Fruit fly (Drosophila melanogaster) whole organism, pupa: ENCODE data around the gene Kdm5.

Source experiments
- CG10348 ChIP-seq: fragments of 200-800 bp; sonication (Bioruptor generic); IDR thresholded peaks from 2 replicates; pipeline ENCODE4 v1.3.6; 2022; ENCODE audit warnings: missing biosample characterization, missing genetic modification characterization
- CG13204 ChIP-seq: fragments of 200-800 bp; sonication (Bioruptor generic); optimal IDR thresholded peaks from 2 replicates; lab custom pipeline; 2018; ENCODE audit warnings: missing biosample characterization, mild to moderate bottlenecking, missing genetic modification characterization, moderate library complexity
- CG14655 ChIP-seq: fragments of 200-800 bp; sonication (Bioruptor generic); optimal IDR thresholded peaks from 3 replicates; lab custom pipeline; 2017; ENCODE audit warnings: mild to moderate bottlenecking, missing biosample characterization, missing genetic modification reagents, missing genetic modification characterization
- CG15710 ChIP-seq: fragments of 200-800 bp; sonication (Bioruptor generic); optimal IDR thresholded peaks from 2 replicates; lab custom pipeline; 2018; ENCODE audit warnings: missing biosample characterization, mild to moderate bottlenecking, missing genetic modification characterization, moderate library complexity
- CG32121 ChIP-seq: fragments of 200-800 bp; sonication (Bioruptor generic); IDR thresholded peaks from 2 replicates; pipeline ENCODE4 v1.3.6; 2022; ENCODE audit warnings: missing biosample characterization, missing genetic modification characterization
- CG8301 ChIP-seq: fragments of 200-800 bp; sonication (Bioruptor generic); optimal IDR thresholded peaks from 2 replicates; lab custom pipeline; 2018; ENCODE audit warnings: missing biosample characterization, mild to moderate bottlenecking, missing genetic modification characterization
- CG9948 ChIP-seq: fragments of 200-800 bp; sonication (Bioruptor generic); optimal IDR thresholded peaks from 2 replicates; lab custom pipeline; 2018; ENCODE audit warnings: missing biosample characterization, mild to moderate bottlenecking, missing genetic modification characterization, moderate library complexity
- D1 ChIP-seq: fragments of 200-800 bp; sonication (Bioruptor generic); optimal IDR thresholded peaks from 2 replicates; lab custom pipeline; 2018; ENCODE audit warnings: missing biosample characterization, mild to moderate bottlenecking, missing genetic modification characterization, moderate library complexity
- EcR ChIP-seq: fragments of 200-800 bp; sonication (Bioruptor generic); optimal IDR thresholded peaks from 3 replicates; lab custom pipeline; 2019; ENCODE audit warnings: missing biosample characterization, missing genetic modification characterization, mild to moderate bottlenecking, moderate library complexity, missing genetic modification reagents
- Pif1A ChIP-seq: fragments of 200-800 bp; sonication (Bioruptor generic); optimal IDR thresholded peaks from 3 replicates; lab custom pipeline; 2016; ENCODE audit warnings: missing biosample characterization, missing genetic modification characterization
- Snoo ChIP-seq: fragments of 200-800 bp; sonication (Bioruptor generic); optimal IDR thresholded peaks from 3 replicates; lab custom pipeline; 2017; ENCODE audit warnings: missing biosample characterization, mild to moderate bottlenecking, missing genetic modification characterization, inconsistent platforms
- fd96Ca ChIP-seq: fragments of 200-800 bp; sonication (Bioruptor generic); IDR thresholded peaks from 3 replicates; pipeline ENCODE4 v1.3.6; 2022; ENCODE audit warnings: missing biosample characterization, missing genetic modification characterization
- gl ChIP-seq: fragments of 200-800 bp; sonication (Bioruptor generic); optimal IDR thresholded peaks from 2 replicates; lab custom pipeline; 2018; ENCODE audit warnings: missing biosample characterization, mild to moderate bottlenecking, missing genetic modification characterization
- rn ChIP-seq: fragments of 200-800 bp; sonication (Bioruptor generic); IDR thresholded peaks from 2 replicates; pipeline ENCODE4 v1.3.6; 2022; ENCODE audit warnings: missing biosample characterization, missing genetic modification characterization

DNA sequence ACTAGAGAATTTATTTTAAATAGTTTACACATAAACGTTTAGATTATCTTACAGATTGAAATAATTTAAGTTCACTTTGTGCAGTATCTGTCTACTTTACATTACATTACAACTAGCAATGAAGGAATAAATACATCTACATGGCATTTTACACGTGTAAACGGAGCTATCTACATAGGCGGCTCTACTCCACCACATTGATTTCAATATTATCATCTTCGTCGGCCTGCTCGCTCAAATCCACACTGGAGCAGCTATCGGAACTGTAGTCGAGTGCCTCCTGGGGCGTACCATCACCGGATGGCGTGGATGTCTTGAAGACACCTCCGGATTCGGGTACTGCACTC, 13.7 kb upstream of the Kdm5 start:
- TF ChIP-seq D1 (tag; lab: Kevin White, UChicago) (no peak), CG14655 (no peak), Snoo (tag; lab: Kevin White, UChicago) (no peak), fd96Ca (no peak), EcR (GFP tag; lab: Kevin White, UChicago) (no peak), CG15710 (no peak), CG13204 (GFP tag; lab: Kevin White, UChicago) (no peak), CG8301 (tag; lab: Kevin White, UChicago) (no peak), rn (GFP tag; lab: Robert Waterston, UW) (no peak), CG10348 (GFP tag; lab: Robert Waterston, UW) (no peak), CG32121 (GFP tag; lab: Robert Waterston, UW) (no peak), gl (tag; lab: Kevin White, UChicago) (no peak), Pif1A (no peak), CG9948 (no peak)
